Worm (Caenorhabditis elegans) whole organism, L3 larva: ENCODE results near the gene wago-10.
A peak's percentile ranks its signal among the peaks of the same experiment; 100 is the strongest.

ENCODE experiments used
- fkh-2 ChIP-seq: fragments of 150-350 bp; optimal IDR thresholded peaks from 2 replicates; lab custom pipeline; 2014; ENCODE audit warnings: missing biosample characterization, missing genetic modification reagents, missing genetic modification characterization
- nhr-11 ChIP-seq: fragments of 150-350 bp; optimal IDR thresholded peaks from 2 replicates; lab custom pipeline; 2014; ENCODE audit warnings: missing biosample characterization, missing genetic modification characterization
- snpc-4 ChIP-seq: fragments of 150-350 bp; optimal IDR thresholded peaks from 2 replicates; lab custom pipeline; 2014; ENCODE audit warnings: missing biosample characterization, missing genetic modification characterization
- unc-62 ChIP-seq: fragments of 150-350 bp; sonication (generic microtip); optimal IDR thresholded peaks from 4 replicates; lab custom pipeline; 2014; ENCODE audit warnings: missing biosample characterization, missing genetic modification reagents, missing genetic modification characterization

The wago-10 gene

ce11 chrV:396309-396708, 53.1 kb downstream of the wago-10 start, which contains the start of gene nhr-253:
TSS of gene nhr-253 (plus strand) at chrV:396593.
- peak; percentile 46 for TF ChIP-seq nhr-11
- no peak for TF ChIP-seq unc-62
- no peak for TF ChIP-seq snpc-4
- TF ChIP-seq fkh-2 (tag; lab: Kevin White, UChicago): no peak
